Worm (Caenorhabditis elegans): ENCODE results near the gene F15B9.10.

The F15B9.10 gene

ce11 chrV:13043195-13043762 lies 34.6 kb upstream of the F15B9.10 start, which contains the start of gene lap-2 (continued):
- TF ChIP-seq fos-1 (tag; optimal IDR thresholded peaks at IDR 0.05): no peak
- TF ChIP-seq vab-7 (GFP tag; IDR thresholded peaks at IDR 0.05): no peak
- TF ChIP-seq saeg-2 (GFP tag; IDR thresholded peaks at IDR 0.05): no peak
- TF ChIP-seq Y48G9A.11 (GFP tag; IDR thresholded peaks at IDR 0.05): no peak
- no peak for TF ChIP-seq lim-7 (GFP tag; IDR thresholded peaks at IDR 0.05)
- TF ChIP-seq mep-1 (tag; optimal IDR thresholded peaks at IDR 0.05): no peak
- TF ChIP-seq T26A8.4 (GFP tag; IDR thresholded peaks at IDR 0.05): no peak
- TF ChIP-seq nhr-111 (GFP tag; optimal IDR thresholded peaks at IDR 0.05): no peak
- TF ChIP-seq jun-1 (tag; optimal IDR thresholded peaks at IDR 0.05): no peak
- no peak for TF ChIP-seq snpc-4 (tag; optimal IDR thresholded peaks at IDR 0.05)
- TF ChIP-seq mdl-1 (tag; optimal IDR thresholded peaks at IDR 0.05): no peak
- no peak for TF ChIP-seq zfp-3 (GFP tag; conservative IDR thresholded peaks at IDR 0.05)
- TF ChIP-seq nhr-11 (tag; optimal IDR thresholded peaks at IDR 0.05): no peak
- no peak for TF ChIP-seq ctbp-1 (GFP tag; IDR thresholded peaks at IDR 0.05)
- 0 out of 2 replicates have a peak, but pooled peaks have one; percentile 44 for TF ChIP-seq mdt-29 (GFP tag; IDR thresholded peaks at IDR 0.05)
- TF ChIP-seq F37D6.2 (tag; optimal IDR thresholded peaks at IDR 0.05): no peak
- peak in 1 of 2 experiments; percentile 13 for TF ChIP-seq lsy-2 (tag; optimal IDR thresholded peaks at IDR 0.05)
- no peak for TF ChIP-seq F26F4.8 (GFP tag; conservative IDR thresholded peaks at IDR 0.05)
- peak; percentile 65 for TF ChIP-seq nhr-48 (tag; optimal IDR thresholded peaks at IDR 0.05)
- TF ChIP-seq ceh-32 (tag; optimal IDR thresholded peaks at IDR 0.05; ENCODE audit: poor library complexity): no peak
- TF ChIP-seq hmg-1.1 (GFP tag; IDR thresholded peaks at IDR 0.05): no peak
- TF ChIP-seq Y75B8A.6 (GFP tag; IDR thresholded peaks at IDR 0.05): no peak
- TF ChIP-seq mes-2 (tag; optimal IDR thresholded peaks at IDR 0.05; ENCODE audit: poor library complexity, severe bottlenecking): peak; percentile 18
- TF ChIP-seq dve-1 (tag; optimal IDR thresholded peaks at IDR 0.05; ENCODE audit: insufficient read depth): peak; percentile 85
- TF ChIP-seq daf-19 (GFP tag; conservative IDR thresholded peaks at IDR 0.05): no peak
- no peak for TF ChIP-seq F10B5.3 (tag; optimal IDR thresholded peaks at IDR 0.05)
- no peak for TF ChIP-seq ZK337.2 (GFP tag; IDR thresholded peaks at IDR 0.05)
- no peak for TF ChIP-seq zag-1 (tag; optimal IDR thresholded peaks at IDR 0.05)
- TF ChIP-seq nhr-25 (tag; optimal IDR thresholded peaks at IDR 0.05; ENCODE audit: borderline replicate concordance, insufficient read depth): no peak
- peak in 1 of 2 experiments; percentile 32 for TF ChIP-seq hif-1 (tag; optimal IDR thresholded peaks at IDR 0.05)
- no peak for TF ChIP-seq nhr-42 (GFP tag; IDR thresholded peaks at IDR 0.05)
- no peak for TF ChIP-seq ztf-11 (tag; optimal IDR thresholded peaks at IDR 0.05)
- peak; percentile 54 for TF ChIP-seq nhr-77 (tag; optimal IDR thresholded peaks at IDR 0.05)
- no peak for TF ChIP-seq daf-12 (tag; optimal IDR thresholded peaks at IDR 0.05)
- TF ChIP-seq lin-38 (GFP tag; IDR thresholded peaks at IDR 0.05): no peak; the same call in 1 of the 2 replicates

ce11 chrV:13041666-13042065 lies 32.9 kb upstream of the F15B9.10 start, which contains the start of gene scyl-1:
scyl-1 (minus strand) TSS chrV:13041721.
- no peak for TF ChIP-seq F10B5.3 (tag; optimal IDR thresholded peaks at IDR 0.05)
- peak; percentile 30 for TF ChIP-seq duxl-1 (tag; optimal IDR thresholded peaks at IDR 0.05; ENCODE audit: poor library complexity)
- 0 out of 2 replicates have a peak, but pooled peaks have one; percentile 25 for TF ChIP-seq arid-1 (GFP tag; conservative IDR thresholded peaks at IDR 0.05)
- peak in 1 of 2 experiments; percentile 59 for TF ChIP-seq mdl-1 (tag; optimal IDR thresholded peaks at IDR 0.05)
- TF ChIP-seq nhr-28 (tag; optimal IDR thresholded peaks at IDR 0.05): peak; percentile 70
- TF ChIP-seq mep-1 (tag; optimal IDR thresholded peaks at IDR 0.05): no peak
- TF ChIP-seq nhr-48 (tag; optimal IDR thresholded peaks at IDR 0.05): peak; percentile 36
- TF ChIP-seq nhr-42 (GFP tag; IDR thresholded peaks at IDR 0.05): peak; percentile 66
- no peak for TF ChIP-seq nhr-41 (GFP tag; IDR thresholded peaks at IDR 0.05)
- TF ChIP-seq dve-1 (tag; optimal IDR thresholded peaks at IDR 0.05; ENCODE audit: insufficient read depth): peak; percentile 84
- peak in 1 of 2 experiments; percentile 46 for TF ChIP-seq hif-1 (tag; optimal IDR thresholded peaks at IDR 0.05)
- TF ChIP-seq spr-1 (tag; optimal IDR thresholded peaks at IDR 0.05): peak; percentile 10
- no peak for TF ChIP-seq daf-19 (GFP tag; conservative IDR thresholded peaks at IDR 0.05)
- TF ChIP-seq dmd-6 (GFP tag; IDR thresholded peaks at IDR 0.05): peak; percentile 76
- peak in 1 of 2 experiments; percentile 90 for TF ChIP-seq lsy-2 (tag; optimal IDR thresholded peaks at IDR 0.05)
- TF ChIP-seq nhr-77 (tag; optimal IDR thresholded peaks at IDR 0.05): peak; percentile 56
- 0 out of 2 replicates have a peak, but pooled peaks have one; percentile 21 for TF ChIP-seq lin-29 (GFP tag; IDR thresholded peaks at IDR 0.05)
- TF ChIP-seq dpl-1 (GFP tag; optimal IDR thresholded peaks at IDR 0.05): peak; percentile 74
- TF ChIP-seq F44E2.7 (GFP tag; IDR thresholded peaks at IDR 0.05): no peak
- peak; percentile 59 for TF ChIP-seq ctbp-1 (GFP tag; IDR thresholded peaks at IDR 0.05)
- TF ChIP-seq nhr-25 (tag; optimal IDR thresholded peaks at IDR 0.05; ENCODE audit: borderline replicate concordance, insufficient read depth): peak; percentile 48
- TF ChIP-seq set-16 (GFP tag; IDR thresholded peaks at IDR 0.05): no peak
- TF ChIP-seq unc-62 (GFP tag; optimal IDR thresholded peaks at IDR 0.05 in 1 of 2): peak in 1 of 2 experiments; percentile 82
- TF ChIP-seq unc-62 (tag; optimal IDR thresholded peaks at IDR 0.05): no peak
- peak; percentile 70 for TF ChIP-seq T20F7.1 (GFP tag; optimal IDR thresholded peaks at IDR 0.05)
